Worm (Caenorhabditis elegans): Measurements from ENCODE around the gene str-252.

DNA sequence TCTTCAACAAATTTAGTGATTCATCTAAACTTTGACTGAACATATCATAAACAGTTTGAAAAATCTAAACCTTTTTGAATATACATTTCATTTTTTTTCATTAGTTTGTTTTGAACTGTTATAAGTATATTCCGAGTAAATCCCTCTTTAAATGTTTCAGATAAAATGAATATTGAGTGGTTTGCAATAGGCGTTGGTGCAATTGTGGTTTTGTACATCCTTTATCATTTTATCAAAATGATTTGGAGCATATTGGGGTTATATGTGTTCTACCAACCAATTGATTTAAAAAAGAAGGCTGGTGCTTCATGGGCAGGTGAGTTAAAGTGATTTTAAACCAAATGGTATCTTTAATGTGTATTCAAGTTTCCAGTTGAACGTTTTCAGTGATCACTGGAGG lies 11.8 kb upstream of the str-252 start, which contains the start of gene stdh-3:
- TF ChIP-seq nhr-11 (tag; optimal IDR thresholded peaks at IDR 0.05): no peak
- TF ChIP-seq sma-3 (GFP tag; optimal IDR thresholded peaks at IDR 0.05): no peak
- TF ChIP-seq unc-62 (GFP tag; optimal IDR thresholded peaks at IDR 0.05): no peak
- no peak for TF ChIP-seq nhr-237 (tag; optimal IDR thresholded peaks at IDR 0.05)
- TF ChIP-seq egl-27 (tag; optimal IDR thresholded peaks at IDR 0.05): no peak
- no peak for TF ChIP-seq ztf-4 (tag; optimal IDR thresholded peaks at IDR 0.05)
- no peak for TF ChIP-seq alr-1 (tag; optimal IDR thresholded peaks at IDR 0.05)
- no peak for TF ChIP-seq lin-39 (tag; optimal IDR thresholded peaks at IDR 0.05)
- no peak for TF ChIP-seq unc-55 (GFP tag; optimal IDR thresholded peaks at IDR 0.05)
- no peak for TF ChIP-seq fos-1 (tag; optimal IDR thresholded peaks at IDR 0.05)
- TF ChIP-seq nhr-23 (tag; optimal IDR thresholded peaks at IDR 0.05): no peak
- no peak for TF ChIP-seq nhr-12 (tag; optimal IDR thresholded peaks at IDR 0.05)
- no peak for TF ChIP-seq aly-2 (tag; optimal IDR thresholded peaks at IDR 0.05)
- TF ChIP-seq snpc-4 (tag; optimal IDR thresholded peaks at IDR 0.05): no peak
